Worm (Caenorhabditis elegans) whole organism, L2 larva: ENCODE data around the gene ZK177.11.

ENCODE experiments used
- nhr-25 ChIP-seq: fragments of 150-350 bp; sonication (generic microtip); optimal IDR thresholded peaks from 3 replicates; lab custom pipeline; 2014; ENCODE audit warnings: missing biosample characterization, missing genetic modification characterization
- unc-62 ChIP-seq: fragments of 150-350 bp; optimal IDR thresholded peaks from 2 replicates; lab custom pipeline; 2014; ENCODE audit warnings: missing biosample characterization, missing genetic modification reagents, missing genetic modification characterization
- ztf-4 ChIP-seq: fragments of 150-350 bp; optimal IDR thresholded peaks from 2 replicates; lab custom pipeline; 2014; ENCODE audit warnings: missing biosample characterization, missing genetic modification characterization

- no peak for TF ChIP-seq unc-62
- TF ChIP-seq ztf-4 (tag; lab: Kevin White, UChicago) = no peak
- TF ChIP-seq nhr-25 (tag; lab: Kevin White, UChicago) = no peak
These were observed 31.6 kb downstream of the ZK177.11 start, which contains the start of gene ins-12 for ce11 chrII:5554317-5554716.
